Fruit fly (Drosophila melanogaster): ENCODE measurements around the gene Ndfip.

Gene Ndfip

dm6 chr3L:17665084-17665576 is 11.1 kb upstream of the Ndfip start (continued):
- TF ChIP-seq CG6276 (GFP tag; optimal IDR thresholded peaks at IDR 0.05) (no peak), dsx (GFP tag; optimal IDR thresholded peaks at IDR 0.05; ENCODE audit: poor library complexity, severe bottlenecking) (no peak), CG3919 (GFP tag; optimal IDR thresholded peaks at IDR 0.05) (no peak), fkh (GFP tag; optimal IDR thresholded peaks at IDR 0.05) (peak; percentile 62), CG8119 (GFP tag; IDR thresholded peaks at IDR 0.05) (no peak), CG32006 (GFP tag; optimal IDR thresholded peaks at IDR 0.05) (no peak), CG1621 (tag; optimal IDR thresholded peaks at IDR 0.05) (no peak), pdm3 (GFP tag; optimal IDR thresholded peaks at IDR 0.05) (no peak), Hr4 (GFP tag; optimal IDR thresholded peaks at IDR 0.05) (no peak), CG4318 (GFP tag; optimal IDR thresholded peaks at IDR 0.05) (no peak), Hr38 (GFP tag; optimal IDR thresholded peaks at IDR 0.05) (no peak), achi (GFP tag; optimal IDR thresholded peaks at IDR 0.05) (no peak), Lpt (GFP tag; optimal IDR thresholded peaks at IDR 0.05) (peak; percentile 6), net (GFP tag; optimal IDR thresholded peaks at IDR 0.05) (peak; percentile 3), CG7368 (GFP tag; optimal IDR thresholded peaks at IDR 0.05) (no peak), Gug (GFP tag; IDR thresholded peaks at IDR 0.05) (no peak), Eip78C (GFP tag) (no peak), CG8632 (GFP tag; optimal IDR thresholded peaks at IDR 0.05) (no peak), CG10631 (GFP tag; optimal IDR thresholded peaks at IDR 0.05) (no peak), CG16779 (tag; optimal IDR thresholded peaks at IDR 0.05) (no peak)

- TF ChIP-seq Blimp-1 (GFP tag; optimal IDR thresholded peaks at IDR 0.05), result no peak
- no peak for TF ChIP-seq salr (GFP tag; optimal IDR thresholded peaks at IDR 0.05)
- TF ChIP-seq CG10669 (GFP tag; optimal IDR thresholded peaks at IDR 0.05), result no peak
- no peak for TF ChIP-seq CG4318 (GFP tag; optimal IDR thresholded peaks at IDR 0.05)
- no peak for TF ChIP-seq Eip78C (GFP tag)
- no peak for TF ChIP-seq Hr38 (GFP tag; optimal IDR thresholded peaks at IDR 0.05)
- no peak for TF ChIP-seq CG6163 (GFP tag; IDR thresholded peaks at IDR 0.05)
- no peak for TF ChIP-seq CG32006 (GFP tag; optimal IDR thresholded peaks at IDR 0.05)
- TF ChIP-seq CG3919 (GFP tag; optimal IDR thresholded peaks at IDR 0.05), result no peak
- TF ChIP-seq Sox102F (GFP tag; optimal IDR thresholded peaks at IDR 0.05), result no peak
- TF ChIP-seq Gug (GFP tag; IDR thresholded peaks at IDR 0.05), result no peak
- no peak for TF ChIP-seq ss (GFP tag; optimal IDR thresholded peaks at IDR 0.05)
- no peak for TF ChIP-seq achi (GFP tag; optimal IDR thresholded peaks at IDR 0.05)
- TF ChIP-seq CG10631 (GFP tag; optimal IDR thresholded peaks at IDR 0.05), result no peak
- no peak for TF ChIP-seq fd85E (GFP tag; optimal IDR thresholded peaks at IDR 0.05)
- TF ChIP-seq topi (GFP tag; optimal IDR thresholded peaks at IDR 0.05), result no peak
- TF ChIP-seq Met (GFP tag; optimal IDR thresholded peaks at IDR 0.05), result no peak
- no peak for TF ChIP-seq Ets21C (GFP tag; optimal IDR thresholded peaks at IDR 0.05)
- no peak for TF ChIP-seq CG9139 (GFP tag; optimal IDR thresholded peaks at IDR 0.05)
- TF ChIP-seq OdsH (GFP tag; optimal IDR thresholded peaks at IDR 0.05), result no peak
Observed at dm6 chr3L:17663647-17664046, 9.6 kb upstream of the Ndfip start.

dm6 chr3L:17659268-17659589 is 5.1 kb upstream of the Ndfip start:
- TF ChIP-seq CG11762 (GFP tag; optimal IDR thresholded peaks at IDR 0.05; ENCODE audit: insufficient read depth) (no peak), pdm3 (GFP tag; optimal IDR thresholded peaks at IDR 0.05) (no peak), Hr4 (GFP tag; optimal IDR thresholded peaks at IDR 0.05) (no peak), fkh (GFP tag; optimal IDR thresholded peaks at IDR 0.05) (peak; percentile 91), lz (GFP tag; optimal IDR thresholded peaks at IDR 0.05) (no peak), topi (GFP tag; optimal IDR thresholded peaks at IDR 0.05) (no peak), svp (GFP tag) (no peak)
